Fruit fly (Drosophila melanogaster) whole organism, embryonic: Measurements from ENCODE around the gene CG6610.

Experiments
- CG1233 ChIP-seq: fragments of 200-800 bp; sonication (Bioruptor generic); optimal IDR thresholded peaks from 4 replicates; lab custom pipeline; 2018; ENCODE audit warnings: missing biosample characterization, mild to moderate bottlenecking, missing genetic modification characterization
- CG17186 ChIP-seq: fragments of 200-800 bp; sonication (Bioruptor generic); optimal IDR thresholded peaks from 3 replicates; lab custom pipeline; 2017; ENCODE audit warnings: missing biosample characterization, missing genetic modification reagents, missing genetic modification characterization
- GATAe ChIP-seq: fragments of 200-800 bp; sonication (Bioruptor generic); conservative IDR thresholded peaks from 2 replicates; pipeline ENCODE4 v1.3.6; 2022; ENCODE audit warnings: missing biosample characterization, missing genetic modification characterization
- Ravus ChIP-seq: fragments of 200-800 bp; sonication (Bioruptor generic); IDR thresholded peaks from 2 replicates; pipeline ENCODE4 v1.3.6; 2022; ENCODE audit warnings: missing biosample characterization, missing genetic modification characterization
- TFAM ChIP-seq: fragments of 200-800 bp; sonication (Bioruptor generic); optimal IDR thresholded peaks from 2 replicates; lab custom pipeline; 2017; ENCODE audit warnings: missing biosample characterization, missing genetic modification characterization, inconsistent platforms
- pan ChIP-seq, 4 experiments: fragments of >200 bp in 3 of 4; fragments of 200-800 bp in 1 of 4; sonication (Bioruptor generic) in 1 of 4; optimal IDR thresholded peaks in 3 of 4; IDR thresholded peaks in 1 of 4; 2 replicates each; pipeline versions ENCODE4 v1.3.6 to Lab custom; 2017 to 2022; ENCODE audit warnings: missing biosample characterization in 2 of 4, missing genetic modification characterization in 2 of 4, mixed read lengths in 1 of 4

dm6 chr3L:6094697-6095096 is 19.4 kb downstream of the CG6610 start, which contains the start of the genes CG10467 and loj:
- peak; percentile 92 for TF ChIP-seq GATAe (GFP tag; lab: Robert Waterston, UW)
- TF ChIP-seq pan (optimal IDR thresholded peaks at IDR 0.05; lab: Kevin White, UChicago): no peak
- peak in 1 of 2 experiments; percentile 96 for TF ChIP-seq pan (GFP tag; optimal IDR thresholded peaks at IDR 0.05 in 1 of 2, IDR thresholded peaks at IDR 0.05 in 1 of 2)
- peak; percentile 93 for TF ChIP-seq CG1233
- TF ChIP-seq TFAM: no peak
- TF ChIP-seq Ravus (GFP tag; lab: Robert Waterston, UW): peak; percentile 88
- peak; percentile 48 for TF ChIP-seq CG17186
